Fruit fly (Drosophila melanogaster) whole organism, embryonic: ENCODE results near the gene CG31468.

Source experiments
- Abd-B ChIP-seq: fragments of 200-800 bp; sonication (Bioruptor generic); optimal IDR thresholded peaks from 2 replicates; lab custom pipeline; 2018; ENCODE audit warnings: missing biosample characterization, mild to moderate bottlenecking, missing genetic modification characterization, moderate library complexity
- CTCF ChIP-seq: fragments of 200-800 bp; sonication (Bioruptor generic); optimal IDR thresholded peaks from 2 replicates; lab custom pipeline; 2017; ENCODE audit warnings: missing biosample characterization, mild to moderate bottlenecking, missing genetic modification characterization, moderate library complexity
- Mes4 ChIP-seq: fragments of 200-800 bp; sonication (Bioruptor generic); optimal IDR thresholded peaks from 2 replicates; lab custom pipeline; 2016; ENCODE audit warnings: missing biosample characterization, missing genetic modification characterization
- dan ChIP-seq: fragments of 200-800 bp; sonication (Bioruptor generic); IDR thresholded peaks from 2 replicates; pipeline ENCODE4 v1.3.6; 2022; ENCODE audit warnings: missing biosample characterization, missing genetic modification characterization
- gce ChIP-seq: fragments of 200-800 bp; sonication (Bioruptor generic); IDR thresholded peaks from 3 replicates; pipeline ENCODE4 v1.3.6; 2022; ENCODE audit warnings: missing biosample characterization, missing genetic modification characterization

DNA sequence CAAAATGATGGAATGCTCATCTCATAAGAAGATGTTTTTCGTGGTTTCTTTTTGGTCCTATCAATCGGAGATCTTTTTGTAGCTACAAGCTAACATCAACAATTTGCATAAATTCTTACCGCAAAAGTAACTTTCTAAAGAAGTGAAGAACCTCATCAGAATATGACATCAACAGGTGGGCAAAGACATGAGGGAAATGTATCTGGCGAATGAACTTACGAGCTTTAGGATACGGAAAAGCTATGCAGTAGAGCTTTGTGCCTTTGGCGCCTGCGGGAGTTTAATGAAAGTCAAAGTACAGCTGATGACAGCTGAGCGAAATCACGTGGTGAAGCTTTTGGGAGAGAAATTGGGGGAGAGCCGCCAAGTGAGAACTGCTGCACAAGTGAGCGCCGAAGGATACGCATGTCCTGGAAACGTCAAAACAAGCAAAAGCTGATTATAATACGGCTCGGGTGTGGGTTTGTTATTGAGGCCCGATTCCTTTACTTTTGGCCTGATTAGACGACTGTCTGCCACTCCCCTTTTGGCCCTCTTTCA is 33.4 kb downstream of the CG31468 start:
- TF ChIP-seq CTCF (GFP tag; lab: Kevin White, UChicago) (peak; percentile 38), dan (no peak), Abd-B (GFP tag; lab: Kevin White, UChicago) (no peak), Mes4 (GFP tag; lab: Kevin White, UChicago) (no peak), gce (GFP tag; lab: Robert Waterston, UW) (no peak)
